Worm (Caenorhabditis elegans) whole organism, mixed stage, embryonic: Measurements from ENCODE around the gene C56G2.5.

Experiments
- M03D4.4 ChIP-seq: sonication (generic microtip); optimal IDR thresholded peaks from 2 replicates; lab custom pipeline; 2017; ENCODE audit warnings: mild to moderate bottlenecking, missing genetic modification characterization, missing compliant biosample characterization
- bed-3 ChIP-seq: fragments of 200-800 bp; sonication (Bioruptor generic); optimal IDR thresholded peaks from 3 replicates; lab custom pipeline; 2018; ENCODE audit warnings: mild to moderate bottlenecking, missing genetic modification characterization, moderate library complexity, missing compliant biosample characterization
- blmp-1 ChIP-seq: fragments of 150-350 bp; optimal IDR thresholded peaks from 2 replicates; lab custom pipeline; 2014; ENCODE audit warnings: missing biosample characterization, missing genetic modification characterization
- ceh-39 ChIP-seq: fragments of 150-350 bp; optimal IDR thresholded peaks from 2 replicates; lab custom pipeline; 2014; ENCODE audit warnings: missing biosample characterization, missing genetic modification characterization
- ceh-43 ChIP-seq: fragments of 200-800 bp; sonication (Bioruptor generic); optimal IDR thresholded peaks from 2 replicates; lab custom pipeline; 2018; ENCODE audit warnings: mild to moderate bottlenecking, missing genetic modification characterization, moderate library complexity, missing compliant biosample characterization
- ceh-83 ChIP-seq: fragments of 200-800 bp; sonication (Bioruptor generic); optimal IDR thresholded peaks from 2 replicates; lab custom pipeline; 2018; ENCODE audit warnings: mild to moderate bottlenecking, missing genetic modification characterization, missing compliant biosample characterization
- ces-1 ChIP-seq: fragments of 150-350 bp; optimal IDR thresholded peaks from 2 replicates; lab custom pipeline; 2014; ENCODE audit warnings: missing biosample characterization, missing genetic modification reagents, missing genetic modification characterization
- cnd-1 ChIP-seq: fragments of 200-800 bp; sonication (Bioruptor generic); optimal IDR thresholded peaks from 2 replicates; lab custom pipeline; 2018; ENCODE audit warnings: mild to moderate bottlenecking, missing genetic modification characterization, missing compliant biosample characterization
- drap-1 ChIP-seq: fragments of 200-800 bp; sonication (Bioruptor generic); optimal IDR thresholded peaks from 3 replicates; lab custom pipeline; 2018; ENCODE audit warnings: mild to moderate bottlenecking, missing genetic modification characterization, missing compliant biosample characterization
- elt-1 ChIP-seq: sonication (generic microtip); optimal IDR thresholded peaks from 2 replicates; lab custom pipeline; 2017; ENCODE audit warnings: missing genetic modification characterization, mild to moderate bottlenecking, missing compliant biosample characterization, antibody characterized with exemption, moderate library complexity, borderline replicate concordance; ENCODE audit not compliant: insufficient read depth
- elt-3 ChIP-seq: fragments of 150-350 bp; optimal IDR thresholded peaks from 2 replicates; lab custom pipeline; 2014; ENCODE audit warnings: missing biosample characterization, missing genetic modification characterization
- flh-1 ChIP-seq: fragments of 200-800 bp; sonication (Bioruptor generic); optimal IDR thresholded peaks from 2 replicates; lab custom pipeline; 2018; ENCODE audit warnings: mild to moderate bottlenecking, missing genetic modification characterization, moderate library complexity, missing compliant biosample characterization
- ham-2 ChIP-seq: fragments of 200-800 bp; sonication (Bioruptor generic); optimal IDR thresholded peaks from 2 replicates; lab custom pipeline; 2018; ENCODE audit warnings: mild to moderate bottlenecking, missing genetic modification characterization, missing compliant biosample characterization
- hlh-1 ChIP-seq: fragments of 150-350 bp; optimal IDR thresholded peaks from 2 replicates; lab custom pipeline; 2014; ENCODE audit warnings: missing biosample characterization, missing genetic modification reagents, missing genetic modification characterization
- lin-13 ChIP-seq: fragments of 150-350 bp; optimal IDR thresholded peaks from 2 replicates; lab custom pipeline; 2014; ENCODE audit warnings: missing biosample characterization, missing genetic modification characterization
- lin-32 ChIP-seq: fragments of 200-800 bp; sonication (Bioruptor generic); optimal IDR thresholded peaks from 2 replicates; lab custom pipeline; 2018; ENCODE audit warnings: mild to moderate bottlenecking, missing genetic modification characterization, missing compliant biosample characterization
- lsy-2 ChIP-seq: fragments of 150-350 bp; optimal IDR thresholded peaks from 2 replicates; lab custom pipeline; 2014; ENCODE audit warnings: missing biosample characterization, missing genetic modification characterization
- mab-5 ChIP-seq: fragments of 150-350 bp; optimal IDR thresholded peaks from 2 replicates; lab custom pipeline; 2014; ENCODE audit warnings: missing biosample characterization, missing genetic modification characterization
- mep-1 ChIP-seq: fragments of 150-350 bp; optimal IDR thresholded peaks from 2 replicates; lab custom pipeline; 2017; ENCODE audit warnings: missing biosample characterization, missing genetic modification reagents, missing genetic modification characterization, inconsistent platforms
- mls-2 ChIP-seq: sonication (generic microtip); optimal IDR thresholded peaks from 2 replicates; lab custom pipeline; 2016; ENCODE audit warnings: mild to moderate bottlenecking, missing genetic modification characterization, moderate library complexity, missing compliant biosample characterization
- nhr-12 ChIP-seq: fragments of 150-350 bp; optimal IDR thresholded peaks from 2 replicates; lab custom pipeline; 2014; ENCODE audit warnings: missing biosample characterization, missing genetic modification characterization
- nhr-2 ChIP-seq: fragments of 150-350 bp; optimal IDR thresholded peaks from 2 replicates; lab custom pipeline; 2014; ENCODE audit warnings: missing biosample characterization, missing genetic modification characterization
- nhr-237 ChIP-seq: fragments of 150-350 bp; optimal IDR thresholded peaks from 2 replicates; lab custom pipeline; 2014; ENCODE audit warnings: missing biosample characterization, missing genetic modification characterization
- nhr-28 ChIP-seq: fragments of 150-350 bp; optimal IDR thresholded peaks from 2 replicates; lab custom pipeline; 2014; ENCODE audit warnings: missing biosample characterization, missing genetic modification characterization
- nhr-76 ChIP-seq: sonication (generic microtip); optimal IDR thresholded peaks from 2 replicates; lab custom pipeline; 2017; ENCODE audit warnings: missing biosample characterization, missing genetic modification characterization
- pha-4 ChIP-seq: fragments of 150-350 bp; optimal IDR thresholded peaks from 2 replicates; lab custom pipeline; 2018; ENCODE audit warnings: missing biosample characterization, missing genetic modification reagents, missing genetic modification characterization
- sem-2 ChIP-seq: fragments of 200-800 bp; sonication (Bioruptor generic); optimal IDR thresholded peaks from 2 replicates; lab custom pipeline; 2018; ENCODE audit warnings: mild to moderate bottlenecking, missing genetic modification characterization, missing compliant biosample characterization
- snpc-4 ChIP-seq: fragments of 150-350 bp; optimal IDR thresholded peaks from 2 replicates; lab custom pipeline; 2014; ENCODE audit warnings: missing biosample characterization, missing genetic modification characterization
- sptf-1 ChIP-seq: sonication (generic microtip); optimal IDR thresholded peaks from 2 replicates; lab custom pipeline; 2017; ENCODE audit warnings: mild to moderate bottlenecking, missing genetic modification characterization, moderate library complexity, missing compliant biosample characterization
- unc-120 ChIP-seq: sonication (generic microtip); optimal IDR thresholded peaks from 2 replicates; lab custom pipeline; 2017; ENCODE audit warnings: missing genetic modification characterization, missing compliant biosample characterization; ENCODE audit not compliant: poor library complexity, severe bottlenecking
- unc-39 ChIP-seq: fragments of 150-350 bp; optimal IDR thresholded peaks from 2 replicates; lab custom pipeline; 2014; ENCODE audit warnings: missing biosample characterization, missing genetic modification characterization
- unc-62 ChIP-seq: fragments of 150-350 bp; optimal IDR thresholded peaks from 2 replicates; lab custom pipeline; 2014; ENCODE audit warnings: missing biosample characterization, missing genetic modification reagents, missing genetic modification characterization
- zip-8 ChIP-seq: fragments of 150-350 bp; optimal IDR thresholded peaks from 2 replicates; lab custom pipeline; 2014; ENCODE audit warnings: missing biosample characterization, missing genetic modification characterization
- ztf-11 ChIP-seq: fragments of 150-350 bp; optimal IDR thresholded peaks from 2 replicates; lab custom pipeline; 2014; ENCODE audit warnings: missing biosample characterization, missing genetic modification characterization

The C56G2.5 gene

DNA sequence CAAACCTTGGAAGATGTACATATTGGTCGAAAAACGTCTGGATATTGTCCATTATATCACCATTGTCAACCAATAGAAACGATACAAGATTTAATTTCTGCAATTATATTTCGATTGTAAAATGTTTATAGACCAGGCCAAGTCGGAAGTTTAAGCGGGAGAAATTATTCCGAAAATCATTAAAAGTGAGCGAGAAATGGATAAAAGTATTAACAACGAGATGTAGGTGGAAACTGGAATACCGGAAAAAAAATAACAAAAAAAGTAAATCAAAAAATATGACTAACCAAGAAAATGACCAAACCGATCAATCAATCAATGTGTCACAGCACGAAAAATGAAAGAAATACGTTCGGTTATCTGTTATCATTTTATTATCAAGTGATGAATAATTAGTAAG is 36.8 kb downstream of the C56G2.5 start, which contains the start of gene F47D12.6:
F47D12.6 (minus strand) TSS at position 101 of the 400 bp plus-strand sequence.
- no peak for TF ChIP-seq elt-3
- TF ChIP-seq pha-4 (tag; lab: Kevin White, UChicago) = no peak
- no peak for TF ChIP-seq nhr-12
- no peak for TF ChIP-seq unc-62 (GFP tag; lab: Kevin White, UChicago)

DNA sequence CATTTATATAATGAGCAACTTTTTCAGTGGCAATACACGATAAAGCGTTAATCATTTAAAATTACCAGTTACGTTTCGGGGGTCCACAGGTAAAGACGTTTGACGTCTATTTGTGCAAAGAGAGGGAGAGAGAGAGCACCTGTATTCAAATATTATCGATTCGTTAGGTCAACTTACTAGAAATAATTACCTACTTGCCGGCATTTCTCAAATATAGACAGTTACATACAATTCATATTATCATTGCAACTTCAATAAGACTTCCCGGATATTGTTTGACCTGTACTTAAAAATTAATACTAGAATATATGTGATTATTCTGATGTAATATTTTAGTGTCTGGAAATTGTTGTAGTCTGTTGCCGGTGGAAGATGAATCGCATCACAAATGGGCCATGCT is 38.1 kb downstream of the C56G2.5 start, which contains the start of gene gadr-3:
gadr-3 (minus strand) TSS at position 101 of the 400 bp plus-strand sequence.
- TF ChIP-seq nhr-28 (tag; lab: Kevin White, UChicago) = no peak
- TF ChIP-seq ces-1 (GFP tag; lab: Kevin White, UChicago) = no peak
- TF ChIP-seq ztf-11 (tag; lab: Kevin White, UChicago) = no peak
- no peak for TF ChIP-seq nhr-2 (tag; lab: Kevin White, UChicago)
- no peak for TF ChIP-seq elt-3
- TF ChIP-seq zip-8 = no peak
- TF ChIP-seq unc-39 (tag; lab: Kevin White, UChicago) = no peak
- no peak for TF ChIP-seq nhr-12
- TF ChIP-seq pha-4 (tag; lab: Kevin White, UChicago) = no peak
- no peak for TF ChIP-seq nhr-237

DNA sequence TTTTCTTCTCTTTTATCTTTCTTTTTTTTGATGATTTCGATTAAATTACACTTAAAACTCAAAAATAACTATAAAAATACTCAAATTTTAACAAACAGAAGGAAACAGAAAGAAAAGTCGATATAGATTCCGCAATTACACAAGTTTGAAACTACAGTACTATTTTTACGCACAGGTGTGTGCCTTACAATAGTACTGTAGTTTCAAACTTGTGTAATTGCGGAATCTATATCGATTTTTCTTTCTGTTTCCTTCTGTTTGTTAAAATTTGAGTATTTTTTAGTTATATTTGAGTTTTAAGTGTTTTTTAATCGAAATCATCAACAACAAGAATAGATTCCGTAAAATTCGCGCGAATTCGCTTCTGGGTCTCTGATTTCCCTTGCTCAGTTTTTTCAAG is 41.0 kb downstream of the C56G2.5 start:
- no peak for TF ChIP-seq blmp-1 (tag; lab: Kevin White, UChicago)
- no peak for TF ChIP-seq ztf-11 (tag; lab: Kevin White, UChicago)
- no peak for TF ChIP-seq nhr-28 (tag; lab: Kevin White, UChicago)

DNA sequence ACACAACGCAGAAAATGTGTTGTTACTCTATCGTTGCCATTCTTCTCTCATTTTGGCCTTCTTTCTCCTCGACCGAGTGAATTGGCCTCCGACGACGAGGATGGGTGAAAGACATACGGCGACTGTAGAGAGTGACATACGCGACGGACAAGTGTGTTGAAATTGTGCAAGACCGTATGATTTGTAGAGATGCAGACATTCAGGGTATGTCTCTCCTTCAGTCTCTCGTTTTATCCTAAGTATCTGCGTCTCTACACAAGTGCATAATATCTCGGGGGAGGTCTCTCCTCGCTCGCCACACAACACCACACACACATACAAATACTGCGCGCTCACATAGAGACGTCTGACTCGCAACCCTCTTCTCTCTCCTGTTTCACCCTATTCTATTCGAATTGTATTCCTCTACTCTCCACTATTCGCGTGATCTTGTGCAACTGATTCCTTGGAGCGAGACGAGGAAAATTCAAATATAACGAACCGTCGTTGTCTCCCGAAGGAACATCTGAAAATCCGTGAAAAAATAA is 43.9 kb downstream of the C56G2.5 start, which contains the start of gene hmg-1.2:
hmg-1.2 (plus strand) TSS at position 311 of the 527 bp plus-strand sequence.
- peak; percentile 11 for TF ChIP-seq ham-2 (GFP tag; lab: Kevin White, UChicago)
- no peak for TF ChIP-seq nhr-28 (tag; lab: Kevin White, UChicago)
- TF ChIP-seq unc-120 = peak; percentile 82
- peak; percentile 62 for TF ChIP-seq sptf-1 (tag; lab: Kevin White, UChicago)
- TF ChIP-seq blmp-1 (tag; lab: Kevin White, UChicago) = peak; percentile 13
- TF ChIP-seq unc-62 (GFP tag; lab: Kevin White, UChicago) = peak; percentile 92
- TF ChIP-seq drap-1 (GFP tag; lab: Kevin White, UChicago) = peak; percentile 59
- TF ChIP-seq unc-39 (tag; lab: Kevin White, UChicago) = peak; percentile 32
- peak; percentile 0 for TF ChIP-seq pha-4 (tag; lab: Kevin White, UChicago)
- peak; percentile 68 for TF ChIP-seq lsy-2 (tag; lab: Kevin White, UChicago)
- no peak for TF ChIP-seq flh-1 (GFP tag; lab: Kevin White, UChicago)
- no peak for TF ChIP-seq lin-32 (GFP tag; lab: Kevin White, UChicago)
- TF ChIP-seq mls-2 (tag; lab: Kevin White, UChicago) = peak; percentile 65
- peak; percentile 74 for TF ChIP-seq ces-1 (GFP tag; lab: Kevin White, UChicago)
- no peak for TF ChIP-seq ceh-43 (GFP tag; lab: Kevin White, UChicago)
- peak; percentile 56 for TF ChIP-seq nhr-237
- TF ChIP-seq M03D4.4 (tag; lab: Kevin White, UChicago) = no peak
- TF ChIP-seq elt-1 (tag; lab: Kevin White, UChicago) = no peak
- peak; percentile 67 for TF ChIP-seq lin-13 (tag; lab: Kevin White, UChicago)
- TF ChIP-seq cnd-1 (tag; lab: Kevin White, UChicago) = peak; percentile 73
- TF ChIP-seq sem-2 (GFP tag; lab: Kevin White, UChicago) = no peak
- peak; percentile 4 for TF ChIP-seq ceh-39 (tag; lab: Kevin White, UChicago)
- TF ChIP-seq nhr-76 (tag; lab: Kevin White, UChicago) = no peak

DNA sequence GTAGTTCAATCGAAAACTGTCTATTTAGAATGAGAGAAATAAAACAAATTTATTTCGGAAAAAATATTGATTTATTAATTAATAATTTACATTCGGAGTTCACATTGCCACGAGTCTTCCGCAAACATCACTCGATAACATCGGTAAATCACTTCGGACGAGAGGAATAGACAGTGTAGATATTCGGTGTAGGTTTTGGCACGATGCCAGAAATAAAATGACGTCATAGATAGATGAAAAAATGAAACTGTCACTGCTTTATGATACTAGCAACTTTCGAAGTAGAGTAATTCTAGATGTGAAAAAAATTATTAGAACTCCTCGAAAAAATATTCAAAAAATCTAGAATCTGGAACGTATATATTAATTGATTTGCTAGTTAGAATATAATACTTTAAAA is 44.6 kb downstream of the C56G2.5 start:
- peak; percentile 72 for TF ChIP-seq zip-8
- no peak for TF ChIP-seq pha-4 (tag; lab: Kevin White, UChicago)

DNA sequence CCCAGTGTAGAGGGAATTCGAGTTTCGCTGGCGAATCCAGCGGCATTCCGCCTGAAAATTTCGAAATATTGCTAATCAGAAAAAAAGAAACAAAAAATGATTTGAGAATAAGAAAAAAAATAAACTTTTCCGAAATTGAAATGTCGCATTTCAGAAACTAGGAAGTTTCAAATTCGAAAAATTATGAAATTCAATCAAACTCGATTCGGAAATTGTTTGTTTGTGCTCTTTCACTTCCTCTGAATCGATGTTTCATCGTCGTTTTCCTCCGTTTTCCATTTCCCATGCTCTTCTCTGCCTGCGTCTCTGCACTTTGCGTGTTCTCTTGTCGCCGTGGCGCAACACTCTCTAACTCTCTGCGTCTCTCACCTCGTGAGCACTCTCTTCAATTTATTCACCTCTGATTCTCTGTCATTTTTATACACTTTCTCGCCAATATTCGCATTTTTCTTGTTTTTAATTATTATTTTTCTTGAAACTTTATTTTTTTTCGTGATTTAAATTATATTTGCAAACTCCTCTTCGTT is 45.7 kb downstream of the C56G2.5 start, which contains the start of gene C18F10.7:
C18F10.7 (minus strand) TSS at position 51 of the 527 bp plus-strand sequence.
- no peak for TF ChIP-seq ham-2 (GFP tag; lab: Kevin White, UChicago)
- TF ChIP-seq nhr-76 (tag; lab: Kevin White, UChicago) = no peak
- no peak for TF ChIP-seq mls-2 (tag; lab: Kevin White, UChicago)
- TF ChIP-seq elt-1 (tag; lab: Kevin White, UChicago) = no peak
- TF ChIP-seq sptf-1 (tag; lab: Kevin White, UChicago) = no peak
- TF ChIP-seq ces-1 (GFP tag; lab: Kevin White, UChicago) = peak; percentile 51
- TF ChIP-seq nhr-237 = no peak
- no peak for TF ChIP-seq M03D4.4 (tag; lab: Kevin White, UChicago)
- TF ChIP-seq nhr-2 (tag; lab: Kevin White, UChicago) = no peak
- TF ChIP-seq snpc-4 (tag; lab: Kevin White, UChicago) = no peak
- TF ChIP-seq nhr-28 (tag; lab: Kevin White, UChicago) = no peak
- TF ChIP-seq hlh-1 = no peak
- TF ChIP-seq mab-5 (tag; lab: Kevin White, UChicago) = no peak
- peak; percentile 21 for TF ChIP-seq lin-13 (tag; lab: Kevin White, UChicago)
- TF ChIP-seq elt-3 = no peak
- no peak for TF ChIP-seq unc-62 (GFP tag; lab: Kevin White, UChicago)
- no peak for TF ChIP-seq ceh-39 (tag; lab: Kevin White, UChicago)
- TF ChIP-seq ztf-11 (tag; lab: Kevin White, UChicago) = no peak
- no peak for TF ChIP-seq flh-1 (GFP tag; lab: Kevin White, UChicago)
- TF ChIP-seq ceh-83 (GFP tag; lab: Kevin White, UChicago) = no peak
- peak; percentile 48 for TF ChIP-seq pha-4 (tag; lab: Kevin White, UChicago)
- no peak for TF ChIP-seq zip-8
- peak; percentile 45 for TF ChIP-seq mep-1 (tag; lab: Kevin White, UChicago)
- TF ChIP-seq bed-3 = no peak
- TF ChIP-seq lsy-2 (tag; lab: Kevin White, UChicago) = no peak
- TF ChIP-seq sem-2 (GFP tag; lab: Kevin White, UChicago) = no peak
- no peak for TF ChIP-seq ceh-43 (GFP tag; lab: Kevin White, UChicago)
